Worm (Caenorhabditis elegans): ENCODE results near the gene F13B6.3.

The F13B6.3 gene

ce11 chrIV:7469782-7470413, 4.1 kb upstream of the F13B6.3 start, which contains the start of gene F55G1.7:
Gene F55G1.7 (minus strand): TSS chrIV:7469832.
- TF ChIP-seq egrh-3 (GFP tag; IDR thresholded peaks at IDR 0.05) (no peak), attf-5 (GFP tag; optimal IDR thresholded peaks at IDR 0.05) (no peak)

- TF ChIP-seq nhr-80 (tag; optimal IDR thresholded peaks at IDR 0.05) = peak; percentile 62
- no peak for TF ChIP-seq ama-1 (optimal IDR thresholded peaks at IDR 0.05)
- no peak for TF ChIP-seq ama-1 (GFP tag; optimal IDR thresholded peaks at IDR 0.05)
These were observed 2.9 kb upstream of the F13B6.3 start for ce11 chrIV:7468638-7469037.

ce11 chrIV:7467170-7467569, 1.4 kb upstream of the F13B6.3 start:
- TF ChIP-seq ceh-27 (GFP tag; optimal IDR thresholded peaks at IDR 0.05) (no peak), lsy-27 (tag; optimal IDR thresholded peaks at IDR 0.05; ENCODE audit: borderline replicate concordance, insufficient read depth) (no peak), F23B12.7 (tag; optimal IDR thresholded peaks at IDR 0.05; ENCODE audit: insufficient read depth) (no peak), nhr-80 (tag; optimal IDR thresholded peaks at IDR 0.05) (peak; percentile 55)

DNA sequence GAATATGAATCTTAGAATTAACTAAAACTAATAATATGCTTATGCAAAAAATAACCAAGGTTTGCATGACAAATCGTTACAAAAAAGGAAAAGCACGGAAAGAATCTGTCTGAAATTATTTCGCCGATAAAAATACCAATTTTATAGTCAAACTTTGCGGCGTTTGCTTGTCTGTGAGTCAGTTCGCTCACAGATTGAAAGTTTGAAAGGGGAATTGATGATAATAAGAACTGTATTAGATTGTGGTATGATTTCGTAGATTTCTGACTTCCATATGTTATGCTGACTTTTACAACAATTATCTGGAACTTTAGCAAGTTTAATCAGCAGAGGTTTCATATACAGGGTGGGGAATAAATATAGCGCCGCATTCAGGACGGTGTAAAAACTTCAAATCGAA, 5.5 kb downstream of the F13B6.3 start, which contains the start of gene F13B6.2:
Gene F13B6.2, minus strand, starts transcription at position 101 of the 400 bp plus-strand sequence.
- no peak for TF ChIP-seq pha-4 (tag; optimal IDR thresholded peaks at IDR 0.05)
- no peak for TF ChIP-seq dpff-1 (tag; optimal IDR thresholded peaks at IDR 0.05)
- no peak for TF ChIP-seq aptf-3 (GFP tag; IDR thresholded peaks at IDR 0.05)
- no peak for TF ChIP-seq sptf-2 (GFP tag; optimal IDR thresholded peaks at IDR 0.05)
- no peak for TF ChIP-seq B0336.3 (GFP tag; IDR thresholded peaks at IDR 0.05)
- no peak for TF ChIP-seq ztf-26 (tag; optimal IDR thresholded peaks at IDR 0.05)
- TF ChIP-seq ceh-27 (GFP tag; optimal IDR thresholded peaks at IDR 0.05) = no peak
- no peak for TF ChIP-seq tlf-1 (GFP tag; optimal IDR thresholded peaks at IDR 0.05)
- no peak for TF ChIP-seq zfh-2 (GFP tag; conservative IDR thresholded peaks at IDR 0.05)
- TF ChIP-seq attf-3 (GFP tag; conservative IDR thresholded peaks at IDR 0.05) = no peak
- TF ChIP-seq somi-1 (GFP tag; optimal IDR thresholded peaks at IDR 0.05) = no peak
- TF ChIP-seq madf-6 (GFP tag; IDR thresholded peaks at IDR 0.05) = no peak
- TF ChIP-seq nhr-27 (tag; optimal IDR thresholded peaks at IDR 0.05) = no peak
- no peak for TF ChIP-seq Y79H2A.3 (GFP tag; conservative IDR thresholded peaks at IDR 0.05)
- TF ChIP-seq F55B11.4 (tag; optimal IDR thresholded peaks at IDR 0.05; ENCODE audit: borderline replicate concordance, insufficient read depth) = no peak
- TF ChIP-seq ztf-3 (GFP tag; optimal IDR thresholded peaks at IDR 0.05) = no peak

DNA sequence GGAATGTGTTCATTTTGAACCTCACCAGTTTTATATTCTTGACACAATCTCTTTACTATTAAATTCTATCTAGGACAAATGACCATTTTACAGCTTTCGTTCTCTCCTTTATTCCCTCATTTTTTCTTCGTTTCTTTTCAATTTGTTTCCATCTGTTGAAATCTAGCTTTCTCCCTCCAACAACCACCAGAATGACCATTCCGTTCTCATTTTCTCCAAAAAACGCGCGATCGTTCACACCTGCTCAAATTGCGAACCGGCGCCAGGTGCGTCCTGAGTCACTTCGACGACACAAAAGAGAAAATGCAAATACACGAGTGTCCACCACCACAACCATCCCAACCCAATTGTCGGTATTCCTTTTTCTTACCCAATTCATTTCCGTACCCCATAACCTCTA, 9.5 kb downstream of the F13B6.3 start, which contains the start of gene F13B6.1:
Gene F13B6.1, plus strand, starts transcription at position 301 of the 400 bp plus-strand sequence.
- no peak for TF ChIP-seq unc-130 (GFP tag; optimal IDR thresholded peaks at IDR 0.05)
- no peak for TF ChIP-seq Y53F4B.3 (GFP tag; IDR thresholded peaks at IDR 0.05)
- TF ChIP-seq F55B11.4 (tag; optimal IDR thresholded peaks at IDR 0.05; ENCODE audit: borderline replicate concordance, insufficient read depth) = no peak
- no peak for TF ChIP-seq aptf-3 (GFP tag; IDR thresholded peaks at IDR 0.05)
- TF ChIP-seq rpc-1 (optimal IDR thresholded peaks at IDR 0.05) = no peak
- no peak for TF ChIP-seq rpc-1 (tag; optimal IDR thresholded peaks at IDR 0.05)
- TF ChIP-seq F57C9.4 (tag; optimal IDR thresholded peaks at IDR 0.05) = no peak
- no peak for TF ChIP-seq athp-1 (tag; optimal IDR thresholded peaks at IDR 0.05)
- TF ChIP-seq rcor-1 (GFP tag; IDR thresholded peaks at IDR 0.05) = no peak
- no peak for TF ChIP-seq ceh-100 (GFP tag; IDR thresholded peaks at IDR 0.05)
- no peak for TF ChIP-seq hlh-26 (GFP tag; conservative IDR thresholded peaks at IDR 0.05)
- TF ChIP-seq snpc-1.1 (tag; optimal IDR thresholded peaks at IDR 0.05; ENCODE audit: insufficient read depth) = no peak
- TF ChIP-seq cebp-2 (GFP tag; IDR thresholded peaks at IDR 0.05) = no peak
- TF ChIP-seq lin-54 (GFP tag; optimal IDR thresholded peaks at IDR 0.05) = no peak
- no peak for TF ChIP-seq madf-6 (GFP tag; IDR thresholded peaks at IDR 0.05)
- no peak for TF ChIP-seq lin-26 (GFP tag; IDR thresholded peaks at IDR 0.05)
- TF ChIP-seq ztf-22 (GFP tag; optimal IDR thresholded peaks at IDR 0.05) = no peak
- no peak for TF ChIP-seq dox-1 (GFP tag; IDR thresholded peaks at IDR 0.05)
- no peak for TF ChIP-seq aptf-2 (GFP tag; conservative IDR thresholded peaks at IDR 0.05)
- no peak for TF ChIP-seq ccch-3 (GFP tag; optimal IDR thresholded peaks at IDR 0.05)
- TF ChIP-seq F39B2.1 (GFP tag; IDR thresholded peaks at IDR 0.05) = no peak

All from whole organism, young adult.